Fruit fly (Drosophila melanogaster) S2 (cell line): Measurements from ENCODE around the gene CG46456.

ENCODE experiments used
- CG8478 ChIP-seq: fragments of >200 bp; optimal IDR thresholded peaks from 2 replicates; lab custom pipeline; 2018
- CTCF ChIP-seq, 2 experiments: fragments of >200 bp; optimal IDR thresholded peaks; 2 replicates each; lab custom pipeline; 2018

- TF ChIP-seq CG8478: no peak
- no peak for TF ChIP-seq CTCF (optimal IDR thresholded peaks at IDR 0.05; lab: Kevin White, UChicago)
These were observed 2.3 kb downstream of the CG46456 start for dm6 chr3L:5352684-5353322.
